Worm (Caenorhabditis elegans) whole organism, L3 larva: ENCODE data around the gene T06D8.10.

Experiments
- egl-27 ChIP-seq: sonication (generic microtip); optimal IDR thresholded peaks from 4 replicates; lab custom pipeline; 2017; ENCODE audit warnings: missing biosample characterization, missing genetic modification reagents, missing genetic modification characterization
- nhr-43 ChIP-seq: sonication (generic microtip); optimal IDR thresholded peaks from 2 replicates; lab custom pipeline; 2016; ENCODE audit warnings: mild to moderate bottlenecking, missing genetic modification characterization, missing compliant biosample characterization; ENCODE audit not compliant: poor library complexity, severe bottlenecking

- no peak for TF ChIP-seq nhr-43 (tag; lab: Kevin White, UChicago)
- no peak for TF ChIP-seq egl-27 (tag; lab: Kevin White, UChicago)
Measured at ce11 chrII:11234751-11235150, 12.6 kb downstream of the T06D8.10 start, which contains the start of gene cox-15.
